Worm (Caenorhabditis elegans) whole organism, L4/young adult: ENCODE measurements around the gene ksr-1.

Source experiments
- dao-5 ChIP-seq: sonication (generic microtip); optimal IDR thresholded peaks from 2 replicates; lab custom pipeline; 2016; ENCODE audit warnings: missing genotype, missing genetic modification characterization, moderate library complexity, missing compliant biosample characterization
- him-1 ChIP-seq: sonication (generic microtip); optimal IDR thresholded peaks from 2 replicates; lab custom pipeline; 2016; ENCODE audit warnings: missing genotype, missing genetic modification reagents, missing genetic modification characterization, missing compliant biosample characterization

ce11 chrX:8285169-8285796 is 10.3 kb downstream of the ksr-1 start, which contains the start of the genes fis-2 and F13B9.2:
- TF ChIP-seq him-1 (tag; lab: Kevin White, UChicago) (no peak), dao-5 (no peak)
